Worm (Caenorhabditis elegans) whole organism, young adult: Measurements from ENCODE around the gene alkb-1.
"Not testable (repeated sequence)": the region's sequence is repeated elsewhere in the genome, so short reads cannot be mapped to it uniquely, and the experiment has no call there.

ENCODE experiments used
- D2030.7 ChIP-seq: fragments of 200-800 bp; sonication (Bioruptor generic); IDR thresholded peaks from 2 replicates; pipeline ENCODE4 v1.3.6; 2022; ENCODE audit warnings: missing genetic modification reagents, missing genetic modification characterization, missing compliant biosample characterization
- F33H1.4 ChIP-seq: fragments of 200-800 bp; sonication (Bioruptor generic); IDR thresholded peaks from 2 replicates; pipeline ENCODE4 v1.3.6; 2022; ENCODE audit warnings: missing genetic modification reagents, missing genetic modification characterization, missing compliant biosample characterization
- F37B4.10 ChIP-seq: fragments of 200-800 bp; sonication (Bioruptor generic); IDR thresholded peaks from 2 replicates; pipeline ENCODE4 v1.3.6; 2022; ENCODE audit warnings: missing genetic modification characterization, missing compliant biosample characterization
- F39B2.1 ChIP-seq: fragments of 200-800 bp; sonication (Bioruptor generic); IDR thresholded peaks from 2 replicates; pipeline ENCODE4 v1.3.6; 2022; ENCODE audit warnings: missing genetic modification reagents, missing genetic modification characterization, missing compliant biosample characterization
- K11D2.4 ChIP-seq: fragments of 200-800 bp; sonication (Bioruptor generic); IDR thresholded peaks from 2 replicates; pipeline ENCODE4 v1.3.6; 2022; ENCODE audit warnings: missing genetic modification reagents, missing genetic modification characterization, missing compliant biosample characterization
- Y53F4B.3 ChIP-seq: fragments of 200-800 bp; sonication (Bioruptor generic); IDR thresholded peaks from 2 replicates; pipeline ENCODE4 v1.3.6; 2022; ENCODE audit warnings: missing genetic modification reagents, missing genetic modification characterization, missing compliant biosample characterization
- Y56A3A.18 ChIP-seq: fragments of 200-800 bp; sonication (Bioruptor generic); IDR thresholded peaks from 2 replicates; pipeline ENCODE4 v1.3.6; 2022; ENCODE audit warnings: missing genetic modification reagents, missing genetic modification characterization, missing compliant biosample characterization
- Y67H2A.10 ChIP-seq: fragments of 200-800 bp; sonication (Bioruptor generic); conservative IDR thresholded peaks from 2 replicates; pipeline ENCODE4 v1.3.6; 2022; ENCODE audit warnings: missing genetic modification reagents, missing genetic modification characterization, missing compliant biosample characterization
- aptf-2 ChIP-seq: fragments of 200-800 bp; sonication (Bioruptor generic); conservative IDR thresholded peaks from 2 replicates; pipeline ENCODE4 v1.3.6; 2022; ENCODE audit warnings: missing genetic modification reagents, missing genetic modification characterization, missing compliant biosample characterization
- attf-6 ChIP-seq: fragments of 200-800 bp; sonication (Bioruptor generic); IDR thresholded peaks from 2 replicates; pipeline ENCODE4 v1.3.6; 2022; ENCODE audit warnings: missing genetic modification reagents, missing genetic modification characterization, missing compliant biosample characterization
- bed-1 ChIP-seq: fragments of 200-800 bp; sonication (Bioruptor generic); IDR thresholded peaks from 2 replicates; pipeline ENCODE4 v1.3.6; 2022; ENCODE audit warnings: missing genetic modification reagents, missing genetic modification characterization, missing compliant biosample characterization
- cebp-1 ChIP-seq, 2 experiments: fragments of 200-800 bp in 1 of 2; sonication (Bioruptor generic) in 1 of 2; sonication (generic microtip) in 1 of 2; IDR thresholded peaks in 1 of 2; optimal IDR thresholded peaks in 1 of 2; 2 replicates each; pipeline versions ENCODE4 v1.3.6 to Lab custom; 2017 to 2022; ENCODE audit warnings: missing compliant biosample characterization in 2 of 2, missing genetic modification characterization in 2 of 2, mild to moderate bottlenecking in 1 of 2, missing genetic modification reagents in 1 of 2, moderate library complexity in 1 of 2
- cebp-2 ChIP-seq: fragments of 200-800 bp; sonication (Bioruptor generic); IDR thresholded peaks from 2 replicates; pipeline ENCODE4 v1.3.6; 2022; ENCODE audit warnings: missing genetic modification characterization, missing compliant biosample characterization
- ceh-100 ChIP-seq: fragments of 200-800 bp; sonication (Bioruptor generic); IDR thresholded peaks from 2 replicates; pipeline ENCODE4 v1.3.6; 2022; ENCODE audit warnings: missing genetic modification reagents, missing genetic modification characterization, missing compliant biosample characterization
- egrh-3 ChIP-seq: fragments of 200-800 bp; sonication (Bioruptor generic); IDR thresholded peaks from 2 replicates; pipeline ENCODE4 v1.3.6; 2022; ENCODE audit warnings: missing genetic modification reagents, missing genetic modification characterization, missing compliant biosample characterization
- hsf-1 ChIP-seq: fragments of 200-800 bp; sonication (Bioruptor generic); IDR thresholded peaks from 2 replicates; pipeline ENCODE4 v1.3.6; 2022; ENCODE audit warnings: missing genetic modification reagents, missing genetic modification characterization, missing compliant biosample characterization
- lag-1 ChIP-seq: fragments of 200-800 bp; sonication (Bioruptor generic); IDR thresholded peaks from 2 replicates; pipeline ENCODE4 v1.3.6; 2022; ENCODE audit warnings: missing genetic modification reagents, missing genetic modification characterization, missing compliant biosample characterization
- let-526 ChIP-seq: fragments of 200-800 bp; sonication (Bioruptor generic); IDR thresholded peaks from 2 replicates; pipeline ENCODE4 v1.3.6; 2022; ENCODE audit warnings: missing genetic modification reagents, missing genetic modification characterization, missing compliant biosample characterization
- madf-3 ChIP-seq: fragments of 200-800 bp; sonication (Bioruptor generic); IDR thresholded peaks from 2 replicates; pipeline ENCODE4 v1.3.6; 2022; ENCODE audit warnings: missing genetic modification reagents, missing genetic modification characterization, missing compliant biosample characterization
- madf-8 ChIP-seq: fragments of 200-800 bp; sonication (Bioruptor generic); conservative IDR thresholded peaks from 2 replicates; pipeline ENCODE4 v1.3.6; 2022; ENCODE audit warnings: missing genetic modification reagents, missing genetic modification characterization, missing compliant biosample characterization
- nfya-2 ChIP-seq: fragments of 200-800 bp; sonication (Bioruptor generic); IDR thresholded peaks from 2 replicates; pipeline ENCODE4 v1.3.6; 2022; ENCODE audit warnings: missing genetic modification reagents, missing genetic modification characterization, missing compliant biosample characterization
- nfyb-1 ChIP-seq: fragments of 200-800 bp; sonication (Bioruptor generic); IDR thresholded peaks from 2 replicates; pipeline ENCODE4 v1.3.6; 2022; ENCODE audit warnings: missing genetic modification reagents, missing genetic modification characterization, missing compliant biosample characterization
- nhr-179 ChIP-seq: sonication (generic microtip); optimal IDR thresholded peaks from 2 replicates; lab custom pipeline; 2016; ENCODE audit warnings: mild to moderate bottlenecking, missing genetic modification characterization, missing compliant biosample characterization
- sea-2 ChIP-seq: fragments of 200-800 bp; sonication (Bioruptor generic); IDR thresholded peaks from 2 replicates; pipeline ENCODE4 v1.3.6; 2022; ENCODE audit warnings: missing genetic modification characterization, missing compliant biosample characterization
- ztf-25 ChIP-seq: fragments of 200-800 bp; sonication (Bioruptor generic); IDR thresholded peaks from 2 replicates; pipeline ENCODE4 v1.3.6; 2022; ENCODE audit warnings: missing genetic modification reagents, missing genetic modification characterization, missing compliant biosample characterization
- ztf-28 ChIP-seq: fragments of 200-800 bp; sonication (Bioruptor generic); IDR thresholded peaks from 2 replicates; pipeline ENCODE4 v1.3.6; 2022; ENCODE audit warnings: missing genetic modification reagents, missing genetic modification characterization, missing compliant biosample characterization
- ztf-6 ChIP-seq: fragments of 200-800 bp; sonication (Bioruptor generic); IDR thresholded peaks from 2 replicates; pipeline ENCODE4 v1.3.6; 2022; ENCODE audit warnings: missing genetic modification reagents, missing genetic modification characterization, missing compliant biosample characterization

alkb-1 gene

DNA sequence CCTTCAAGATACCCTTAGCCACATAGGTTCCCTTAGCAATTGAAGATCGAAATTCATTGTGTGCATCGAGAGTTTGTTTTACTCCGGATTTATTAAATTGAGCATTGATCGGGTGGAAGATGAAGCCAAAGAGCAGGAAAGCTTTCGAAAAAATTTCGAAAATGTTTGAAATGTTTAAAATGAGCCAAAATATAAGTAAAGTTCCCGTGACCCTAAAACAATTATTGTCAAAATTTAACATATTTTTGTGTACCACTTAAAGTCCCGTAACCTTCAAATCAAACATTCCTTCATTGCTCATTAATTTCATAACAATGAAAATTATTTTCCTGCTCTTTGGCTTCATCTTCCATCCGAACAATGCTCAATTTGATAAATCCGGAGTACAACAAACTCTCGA lies 32.7 kb downstream of the alkb-1 start, which contains the start of gene scl-17:
scl-17 (plus strand) TSS at position 301 of the 400 bp plus-strand sequence.
- TF ChIP-seq nhr-179 (tag; lab: Kevin White, UChicago) = no peak

DNA sequence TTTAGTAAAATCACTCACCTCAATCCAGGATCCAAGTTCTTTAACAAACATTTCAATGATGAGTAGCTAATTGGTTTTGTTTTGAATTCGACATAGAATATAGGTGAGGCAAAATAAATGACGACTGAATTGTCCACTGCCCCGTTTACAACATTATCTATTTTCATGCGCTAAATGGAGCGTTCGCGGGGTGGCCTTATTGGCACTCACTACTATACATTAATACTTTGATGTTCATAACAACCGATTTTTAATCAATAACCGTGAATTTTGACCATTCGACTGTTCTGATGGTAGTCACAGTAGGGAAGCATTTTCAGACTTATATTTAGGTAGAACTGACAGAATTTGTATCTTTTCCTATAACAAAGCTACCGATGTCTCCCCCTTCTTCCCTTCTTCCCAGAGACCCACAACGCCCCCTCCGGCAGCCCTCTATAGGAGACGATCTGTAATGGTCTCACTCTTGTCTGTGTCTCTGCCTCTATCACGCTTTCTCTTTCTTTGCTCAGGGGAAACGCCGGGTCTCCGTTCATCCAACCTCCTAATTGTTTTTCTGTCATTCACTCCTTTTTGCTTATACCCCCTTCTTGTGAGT lies 34.6 kb downstream of the alkb-1 start, which contains the start of gene Y51H7C.12:
Y51H7C.12 (minus strand) TSS at position 51 of the 598 bp plus-strand sequence.
- TF ChIP-seq aptf-2 (GFP tag; lab: Robert Waterston, UW) = peak; percentile 90

DNA sequence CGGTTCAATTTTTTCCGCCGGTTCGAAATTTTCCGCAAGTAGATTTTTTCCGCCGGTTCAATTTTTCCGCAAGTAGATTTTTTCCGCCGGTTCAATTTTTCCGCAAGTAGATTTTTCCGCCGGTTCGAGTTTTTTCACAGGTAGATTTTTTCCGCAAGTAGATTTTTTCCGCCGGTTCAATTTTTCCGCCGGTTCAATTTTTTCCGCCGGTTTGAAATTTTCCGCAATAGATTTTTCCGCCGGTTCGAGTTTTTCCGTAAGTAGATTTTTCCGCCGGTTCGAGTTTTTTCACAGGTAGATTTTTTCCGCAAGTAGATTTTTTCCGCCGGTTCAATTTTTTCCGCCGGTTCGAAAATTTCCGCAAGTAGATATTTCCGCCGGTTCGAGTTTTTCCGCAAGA lies 39.8 kb downstream of the alkb-1 start:
- 0 out of 2 replicates have a peak, but pooled peaks have one; percentile 14 for TF ChIP-seq D2030.7 (GFP tag; lab: Robert Waterston, UW)
- TF ChIP-seq F33H1.4 (GFP tag; lab: Robert Waterston, UW) = 0 out of 2 replicates have a peak, but pooled peaks have one; percentile 25
- peak; percentile 25; the same call in 1 of the 2 replicates for TF ChIP-seq Y53F4B.3 (GFP tag; lab: Robert Waterston, UW)
- TF ChIP-seq attf-6 (GFP tag; lab: Robert Waterston, UW) = 0 out of 2 replicates have a peak, but pooled peaks have one; percentile 26
- TF ChIP-seq Y67H2A.10 = 0 out of 2 replicates have a peak, but pooled peaks have one; percentile 38
- peak; percentile 31; the same call in 1 of the 2 replicates for TF ChIP-seq hsf-1 (GFP tag; lab: Robert Waterston, UW)
- TF ChIP-seq bed-1 (GFP tag; lab: Robert Waterston, UW) = peak; percentile 92
- TF ChIP-seq cebp-1 (GFP tag; IDR thresholded peaks at IDR 0.05; lab: Robert Waterston, UW) = 0 out of 2 replicates have a peak, but pooled peaks have one; percentile 30
- not testable (repeated sequence) for TF ChIP-seq cebp-1 (tag; optimal IDR thresholded peaks at IDR 0.05; lab: Kevin White, UChicago)
- TF ChIP-seq Y56A3A.18 (GFP tag; lab: Robert Waterston, UW) = peak; percentile 61; the same call in 1 of the 2 replicates
- TF ChIP-seq madf-8 (GFP tag; lab: Robert Waterston, UW) = 0 out of 2 replicates have a peak, but pooled peaks have one; percentile 5
- 0 out of 2 replicates have a peak, but pooled peaks have one; percentile 24 for TF ChIP-seq let-526 (GFP tag; lab: Robert Waterston, UW)

DNA sequence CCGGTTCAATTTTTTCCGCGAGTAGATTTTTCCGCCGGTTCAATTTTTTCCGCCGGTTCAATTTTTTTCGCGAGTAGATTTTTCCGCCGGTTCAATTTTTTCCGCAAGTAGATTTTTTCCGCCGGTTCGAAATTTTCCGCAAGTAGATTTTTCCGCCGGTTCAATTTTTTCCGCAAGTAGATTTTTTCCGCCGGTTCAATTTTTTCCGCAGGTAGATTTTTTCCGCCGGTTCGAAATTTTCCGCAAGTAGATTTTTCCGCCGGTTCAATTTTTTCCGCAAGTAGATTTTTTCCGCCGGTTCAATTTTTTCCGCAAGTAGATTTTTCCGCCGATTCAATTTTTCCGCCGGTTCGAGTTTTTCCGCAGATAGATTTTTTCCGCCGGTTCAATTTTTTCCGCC lies 41.0 kb downstream of the alkb-1 start:
- 0 out of 2 replicates have a peak, but pooled peaks have one; percentile 26 for TF ChIP-seq ztf-25
- TF ChIP-seq sea-2 (GFP tag; lab: Robert Waterston, UW) = 0 out of 2 replicates have a peak, but pooled peaks have one; percentile 24
- peak; percentile 52; the same call in 1 of the 2 replicates for TF ChIP-seq nfya-2 (GFP tag; lab: Robert Waterston, UW)

DNA sequence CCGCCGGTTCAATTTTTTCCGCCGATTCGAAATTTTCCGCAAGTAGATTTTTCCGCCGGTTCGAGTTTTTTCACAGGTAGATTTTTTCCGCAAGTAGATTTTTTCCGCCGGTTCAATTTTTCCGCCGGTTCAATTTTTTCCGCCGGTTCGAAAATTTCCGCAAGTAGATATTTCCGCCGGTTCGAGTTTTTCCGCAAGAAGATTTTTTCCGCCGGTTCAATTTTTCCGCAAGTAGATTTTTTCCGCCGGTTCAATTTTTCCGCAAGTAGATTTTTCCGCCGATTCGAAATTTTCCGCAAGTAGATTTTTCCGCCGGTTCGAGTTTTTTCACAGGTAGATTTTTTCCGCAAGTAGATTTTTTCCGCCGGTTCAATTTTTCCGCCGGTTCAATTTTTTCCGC lies 41.5 kb downstream of the alkb-1 start:
- peak; percentile 54; the same call in 1 of the 2 replicates for TF ChIP-seq ztf-28 (GFP tag; lab: Robert Waterston, UW)
- peak; percentile 35; the same call in 1 of the 2 replicates for TF ChIP-seq cebp-2
- TF ChIP-seq F39B2.1 (GFP tag; lab: Robert Waterston, UW) = 0 out of 2 replicates have a peak, but pooled peaks have one; percentile 11
- TF ChIP-seq sea-2 (GFP tag; lab: Robert Waterston, UW) = peak; percentile 62; the same call in 1 of the 2 replicates

DNA sequence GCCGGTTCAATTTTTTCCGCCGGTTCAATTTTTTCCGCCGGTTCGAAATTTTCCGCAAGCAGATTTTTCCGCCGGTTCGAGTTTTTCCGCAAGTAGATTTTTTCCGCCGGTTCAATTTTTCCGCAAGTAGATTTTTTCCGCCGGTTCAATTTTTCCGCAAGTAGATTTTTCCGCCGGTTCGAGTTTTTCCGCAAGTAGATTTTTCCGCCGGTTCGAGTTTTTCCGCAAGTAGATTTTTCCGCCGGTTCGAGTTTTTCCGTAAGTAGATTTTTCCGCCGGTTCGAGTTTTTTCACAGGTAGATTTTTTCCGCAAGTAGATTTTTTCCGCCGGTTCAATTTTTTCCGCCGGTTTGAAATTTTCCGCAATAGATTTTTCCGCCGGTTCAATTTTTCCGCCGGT lies 42.2 kb downstream of the alkb-1 start:
- TF ChIP-seq egrh-3 (GFP tag; lab: Robert Waterston, UW) (0 out of 2 replicates have a peak, but pooled peaks have one; percentile 19), cebp-2 (0 out of 2 replicates have a peak, but pooled peaks have one; percentile 53)

DNA sequence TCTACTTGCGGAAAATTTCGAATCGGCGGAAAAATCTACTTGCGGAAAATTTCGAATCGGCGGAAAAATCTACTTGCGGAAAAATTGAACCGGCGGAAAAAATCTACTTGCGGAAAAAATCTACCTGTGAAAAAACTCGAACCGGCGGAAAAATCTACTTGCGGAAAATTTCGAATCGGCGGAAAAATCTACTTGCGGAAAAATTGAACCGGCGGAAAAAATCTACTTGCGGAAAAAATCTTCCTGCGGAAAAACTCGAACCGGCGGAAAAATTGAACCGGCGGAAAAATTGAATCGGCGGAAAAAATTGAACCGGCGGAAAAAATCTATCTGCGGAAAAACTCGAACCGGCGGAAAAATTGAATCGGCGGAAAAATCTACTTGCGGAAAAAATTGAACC lies 45.6 kb downstream of the alkb-1 start:
- 0 out of 2 replicates have a peak, but pooled peaks have one; percentile 63 for TF ChIP-seq sea-2 (GFP tag; lab: Robert Waterston, UW)
- TF ChIP-seq Y67H2A.10 = 0 out of 2 replicates have a peak, but pooled peaks have one; percentile 23
- peak; percentile 68; the same call in 1 of the 2 replicates for TF ChIP-seq ztf-6
- 0 out of 2 replicates have a peak, but pooled peaks have one; percentile 30 for TF ChIP-seq K11D2.4
- 0 out of 2 replicates have a peak, but pooled peaks have one; percentile 85 for TF ChIP-seq bed-1 (GFP tag; lab: Robert Waterston, UW)
- peak; percentile 40; the same call in 1 of the 2 replicates for TF ChIP-seq hsf-1 (GFP tag; lab: Robert Waterston, UW)
- peak; percentile 48; the same call in 1 of the 2 replicates for TF ChIP-seq egrh-3 (GFP tag; lab: Robert Waterston, UW)
- TF ChIP-seq ceh-100 = 0 out of 2 replicates have a peak, but pooled peaks have one; percentile 20
- 0 out of 2 replicates have a peak, but pooled peaks have one; percentile 79 for TF ChIP-seq F37B4.10 (GFP tag; lab: Robert Waterston, UW)
- peak; percentile 73; the same call in 1 of the 2 replicates for TF ChIP-seq madf-3
- 0 out of 2 replicates have a peak, but pooled peaks have one; percentile 31 for TF ChIP-seq ztf-25
- 0 out of 2 replicates have a peak, but pooled peaks have one; percentile 12 for TF ChIP-seq lag-1
- 0 out of 2 replicates have a peak, but pooled peaks have one; percentile 18 for TF ChIP-seq nfyb-1 (GFP tag; lab: Robert Waterston, UW)
- peak; percentile 30; the same call in 1 of the 2 replicates for TF ChIP-seq nfya-2 (GFP tag; lab: Robert Waterston, UW)
